Worm (Caenorhabditis elegans) whole organism, young adult: Measurements from ENCODE around the gene C34C12.8.
A peak's percentile ranks its signal among the peaks of the same experiment; 100 is the strongest.

Experiments
- B0019.2 ChIP-seq: fragments of 200-800 bp; sonication (Bioruptor generic); conservative IDR thresholded peaks from 2 replicates; pipeline ENCODE4 v1.3.6; 2022; ENCODE audit warnings: missing genetic modification reagents, missing genetic modification characterization, missing compliant biosample characterization
- B0035.1 ChIP-seq: sonication (generic microtip); optimal IDR thresholded peaks from 2 replicates; lab custom pipeline; 2016; ENCODE audit warnings: missing genetic modification characterization, mild to moderate bottlenecking, missing compliant biosample characterization, missing genotype, missing genetic modification reagents
- B0261.1 ChIP-seq: sonication (generic microtip); optimal IDR thresholded peaks from 2 replicates; lab custom pipeline; 2016; ENCODE audit warnings: mild to moderate bottlenecking, missing genetic modification characterization, moderate library complexity, missing compliant biosample characterization
- F22D6.2 ChIP-seq: sonication (generic microtip); optimal IDR thresholded peaks from 2 replicates; lab custom pipeline; 2016; ENCODE audit warnings: mild to moderate bottlenecking, missing genetic modification characterization, missing compliant biosample characterization
- F33H1.4 ChIP-seq: fragments of 200-800 bp; sonication (Bioruptor generic); IDR thresholded peaks from 2 replicates; pipeline ENCODE4 v1.3.6; 2022; ENCODE audit warnings: missing genetic modification reagents, missing genetic modification characterization, missing compliant biosample characterization
- F37B4.10 ChIP-seq: fragments of 200-800 bp; sonication (Bioruptor generic); IDR thresholded peaks from 2 replicates; pipeline ENCODE4 v1.3.6; 2022; ENCODE audit warnings: missing genetic modification characterization, missing compliant biosample characterization
- F39B2.1 ChIP-seq: fragments of 200-800 bp; sonication (Bioruptor generic); IDR thresholded peaks from 2 replicates; pipeline ENCODE4 v1.3.6; 2022; ENCODE audit warnings: missing genetic modification reagents, missing genetic modification characterization, missing compliant biosample characterization
- F57A8.1 ChIP-seq: fragments of 200-800 bp; sonication (Bioruptor generic); optimal IDR thresholded peaks from 2 replicates; lab custom pipeline; 2018; ENCODE audit warnings: mild to moderate bottlenecking, missing genetic modification characterization, moderate library complexity, missing compliant biosample characterization
- K12H6.12 ChIP-seq: fragments of 200-800 bp; sonication (Bioruptor generic); optimal IDR thresholded peaks from 2 replicates; lab custom pipeline; 2018; ENCODE audit warnings: mild to moderate bottlenecking, missing genetic modification characterization, missing compliant biosample characterization
- T07F8.4 ChIP-seq: sonication (generic microtip); optimal IDR thresholded peaks from 2 replicates; lab custom pipeline; 2016; ENCODE audit warnings: mild to moderate bottlenecking, missing genetic modification characterization, moderate library complexity, missing compliant biosample characterization
- T26A5.8 ChIP-seq: sonication (generic microtip); optimal IDR thresholded peaks from 2 replicates; lab custom pipeline; 2016; ENCODE audit warnings: missing genetic modification characterization, missing compliant biosample characterization
- Y53F4B.3 ChIP-seq: fragments of 200-800 bp; sonication (Bioruptor generic); IDR thresholded peaks from 2 replicates; pipeline ENCODE4 v1.3.6; 2022; ENCODE audit warnings: missing genetic modification reagents, missing genetic modification characterization, missing compliant biosample characterization
- Y53G8AR.9 ChIP-seq: fragments of 200-800 bp; sonication (Bioruptor generic); conservative IDR thresholded peaks from 2 replicates; pipeline ENCODE4 v1.3.6; 2022; ENCODE audit warnings: missing genetic modification reagents, missing genetic modification characterization, missing compliant biosample characterization
- Y56A3A.18 ChIP-seq: fragments of 200-800 bp; sonication (Bioruptor generic); IDR thresholded peaks from 2 replicates; pipeline ENCODE4 v1.3.6; 2022; ENCODE audit warnings: missing genetic modification reagents, missing genetic modification characterization, missing compliant biosample characterization
- ZK185.1 ChIP-seq: sonication (generic microtip); optimal IDR thresholded peaks from 2 replicates; lab custom pipeline; 2016; ENCODE audit warnings: mild to moderate bottlenecking, missing genetic modification characterization, missing compliant biosample characterization; ENCODE audit not compliant: poor library complexity, severe bottlenecking
- ama-1 ChIP-seq, 3 experiments: fragments of 150-350 bp in 1 of 3; sonication (generic microtip) in 2 of 3; optimal IDR thresholded peaks; 2 replicates each; lab custom pipeline; 2014 to 2018; ENCODE audit warnings: missing biosample characterization in 2 of 3, missing genetic modification characterization in 2 of 3, missing genetic modification reagents in 2 of 3
- athp-1 ChIP-seq: sonication (generic microtip); optimal IDR thresholded peaks from 2 replicates; lab custom pipeline; 2017; ENCODE audit warnings: mild to moderate bottlenecking, missing genetic modification characterization, missing compliant biosample characterization
- attf-6 ChIP-seq: fragments of 200-800 bp; sonication (Bioruptor generic); IDR thresholded peaks from 2 replicates; pipeline ENCODE4 v1.3.6; 2022; ENCODE audit warnings: missing genetic modification reagents, missing genetic modification characterization, missing compliant biosample characterization
- cebp-1 ChIP-seq, 2 experiments: fragments of 200-800 bp in 1 of 2; sonication (Bioruptor generic) in 1 of 2; sonication (generic microtip) in 1 of 2; IDR thresholded peaks in 1 of 2; optimal IDR thresholded peaks in 1 of 2; 2 replicates each; pipeline versions ENCODE4 v1.3.6 to Lab custom; 2017 to 2022; ENCODE audit warnings: missing compliant biosample characterization in 2 of 2, missing genetic modification characterization in 2 of 2, mild to moderate bottlenecking in 1 of 2, missing genetic modification reagents in 1 of 2, moderate library complexity in 1 of 2
- ceh-79 ChIP-seq: sonication (generic microtip); optimal IDR thresholded peaks from 2 replicates; lab custom pipeline; 2017; ENCODE audit warnings: mild to moderate bottlenecking, missing genetic modification characterization, missing compliant biosample characterization
- dox-1 ChIP-seq: fragments of 200-800 bp; sonication (Bioruptor generic); IDR thresholded peaks from 2 replicates; pipeline ENCODE4 v1.3.6; 2022; ENCODE audit warnings: missing genetic modification reagents, missing genetic modification characterization, missing compliant biosample characterization
- efl-1 ChIP-seq: fragments of 150-350 bp; optimal IDR thresholded peaks from 2 replicates; lab custom pipeline; 2014; ENCODE audit warnings: missing biosample characterization, missing genetic modification reagents, missing genetic modification characterization
- egl-44 ChIP-seq: fragments of 200-800 bp; sonication (Bioruptor generic); IDR thresholded peaks from 2 replicates; pipeline ENCODE4 v1.3.6; 2022; ENCODE audit warnings: missing genetic modification reagents, missing genetic modification characterization, missing compliant biosample characterization
- ekl-4 ChIP-seq: fragments of 200-800 bp; sonication (Bioruptor generic); IDR thresholded peaks from 2 replicates; pipeline ENCODE4 v1.3.6; 2022; ENCODE audit warnings: missing genetic modification reagents, missing genetic modification characterization, missing compliant biosample characterization
- him-1 ChIP-seq: sonication (generic microtip); optimal IDR thresholded peaks from 2 replicates; lab custom pipeline; 2016; ENCODE audit warnings: missing genotype, missing genetic modification reagents, missing genetic modification characterization, missing compliant biosample characterization
- hrde-1 ChIP-seq: sonication (generic microtip); optimal IDR thresholded peaks from 2 replicates; lab custom pipeline; 2016; ENCODE audit warnings: missing genetic modification characterization, mild to moderate bottlenecking, missing compliant biosample characterization, moderate library complexity, missing genotype, missing genetic modification reagents, borderline replicate concordance
- lag-1 ChIP-seq: fragments of 200-800 bp; sonication (Bioruptor generic); IDR thresholded peaks from 2 replicates; pipeline ENCODE4 v1.3.6; 2022; ENCODE audit warnings: missing genetic modification reagents, missing genetic modification characterization, missing compliant biosample characterization
- let-526 ChIP-seq: fragments of 200-800 bp; sonication (Bioruptor generic); IDR thresholded peaks from 2 replicates; pipeline ENCODE4 v1.3.6; 2022; ENCODE audit warnings: missing genetic modification reagents, missing genetic modification characterization, missing compliant biosample characterization
- let-607 ChIP-seq, 2 experiments: fragments of 200-800 bp in 1 of 2; sonication (Bioruptor generic) in 1 of 2; sonication (generic microtip) in 1 of 2; optimal IDR thresholded peaks; 2 replicates each; lab custom pipeline; 2016 to 2018; ENCODE audit warnings: mild to moderate bottlenecking in 2 of 2, missing compliant biosample characterization in 2 of 2, missing genetic modification characterization in 2 of 2, moderate library complexity in 2 of 2, missing genotype in 1 of 2
- lin-35 ChIP-seq, 3 experiments: fragments of 150-350 bp in 2 of 3; sonication (generic microtip) in 1 of 3; optimal IDR thresholded peaks; 2 replicates each; lab custom pipeline; 2014 to 2018; ENCODE audit warnings: missing biosample characterization in 3 of 3, missing genetic modification characterization in 3 of 3, missing genetic modification reagents in 3 of 3
- lin-54 ChIP-seq: fragments of 200-800 bp; sonication (Bioruptor generic); optimal IDR thresholded peaks from 2 replicates; lab custom pipeline; 2018; ENCODE audit warnings: mild to moderate bottlenecking, missing genetic modification characterization, missing compliant biosample characterization
- lsy-27 ChIP-seq: sonication (generic microtip); optimal IDR thresholded peaks from 2 replicates; lab custom pipeline; 2017; ENCODE audit warnings: missing genetic modification characterization, mild to moderate bottlenecking, missing compliant biosample characterization, antibody characterized with exemption, missing genotype, borderline replicate concordance; ENCODE audit not compliant: insufficient read depth
- madf-10 ChIP-seq: sonication (generic microtip); optimal IDR thresholded peaks from 2 replicates; lab custom pipeline; 2016; ENCODE audit warnings: mild to moderate bottlenecking, missing genetic modification characterization, missing compliant biosample characterization
- madf-6 ChIP-seq: fragments of 200-800 bp; sonication (Bioruptor generic); IDR thresholded peaks from 2 replicates; pipeline ENCODE4 v1.3.6; 2022; ENCODE audit warnings: missing genetic modification reagents, missing genetic modification characterization, missing compliant biosample characterization
- madf-8 ChIP-seq: fragments of 200-800 bp; sonication (Bioruptor generic); conservative IDR thresholded peaks from 2 replicates; pipeline ENCODE4 v1.3.6; 2022; ENCODE audit warnings: missing genetic modification reagents, missing genetic modification characterization, missing compliant biosample characterization
- nfyb-1 ChIP-seq: fragments of 200-800 bp; sonication (Bioruptor generic); IDR thresholded peaks from 2 replicates; pipeline ENCODE4 v1.3.6; 2022; ENCODE audit warnings: missing genetic modification reagents, missing genetic modification characterization, missing compliant biosample characterization
- nhr-179 ChIP-seq: sonication (generic microtip); optimal IDR thresholded peaks from 2 replicates; lab custom pipeline; 2016; ENCODE audit warnings: mild to moderate bottlenecking, missing genetic modification characterization, missing compliant biosample characterization
- pbrm-1 ChIP-seq: fragments of 200-800 bp; sonication (Bioruptor generic); IDR thresholded peaks from 2 replicates; pipeline ENCODE4 v1.3.6; 2022; ENCODE audit warnings: missing genetic modification reagents, missing genetic modification characterization, missing compliant biosample characterization
- repo-1 ChIP-seq: sonication (generic microtip); optimal IDR thresholded peaks from 2 replicates; lab custom pipeline; 2017; ENCODE audit warnings: mild to moderate bottlenecking, missing genetic modification characterization, missing compliant biosample characterization
- rpc-1 ChIP-seq, 2 experiments: fragments of 150-350 bp in 1 of 2; sonication (generic microtip) in 1 of 2; optimal IDR thresholded peaks; 2 replicates each; lab custom pipeline; 2014 to 2018; ENCODE audit warnings: missing biosample characterization in 1 of 2, missing genetic modification characterization in 1 of 2, missing genetic modification reagents in 1 of 2, missing genotype in 1 of 2
- snpc-1.3 ChIP-seq: sonication (generic microtip); optimal IDR thresholded peaks from 2 replicates; lab custom pipeline; 2017; ENCODE audit warnings: missing genetic modification characterization, mild to moderate bottlenecking, missing compliant biosample characterization, antibody characterized with exemption, moderate library complexity, missing genotype, missing genetic modification reagents; ENCODE audit not compliant: insufficient read depth
- tbp1 ChIP-seq: fragments of 200-800 bp; sonication (Bioruptor generic); optimal IDR thresholded peaks from 2 replicates; lab custom pipeline; 2018; ENCODE audit warnings: mild to moderate bottlenecking, missing genetic modification characterization, missing compliant biosample characterization
- tbx-9 ChIP-seq: sonication (generic microtip); optimal IDR thresholded peaks from 2 replicates; lab custom pipeline; 2016; ENCODE audit warnings: borderline replicate concordance, missing genetic modification characterization, inconsistent platforms, missing compliant biosample characterization
- xnd-1 ChIP-seq: sonication (generic microtip); optimal IDR thresholded peaks from 2 replicates; lab custom pipeline; 2016; ENCODE audit warnings: missing genotype, missing genetic modification reagents, missing genetic modification characterization, missing compliant biosample characterization
- ztf-22 ChIP-seq: fragments of 200-800 bp; sonication (Bioruptor generic); optimal IDR thresholded peaks from 2 replicates; lab custom pipeline; 2018; ENCODE audit warnings: mild to moderate bottlenecking, missing genetic modification characterization, moderate library complexity, missing compliant biosample characterization
- ztf-25 ChIP-seq: fragments of 200-800 bp; sonication (Bioruptor generic); IDR thresholded peaks from 2 replicates; pipeline ENCODE4 v1.3.6; 2022; ENCODE audit warnings: missing genetic modification reagents, missing genetic modification characterization, missing compliant biosample characterization

Gene C34C12.8

ce11 chrIII:3503286-3503685 lies 43.1 kb downstream of the C34C12.8 start, which contains the start of gene rpl-16:
Gene rpl-16 (minus strand): TSS chrIII:3503604.
- TF ChIP-seq B0261.1 (tag; lab: Kevin White, UChicago), result no peak
- TF ChIP-seq madf-6 (GFP tag; lab: Robert Waterston, UW), result peak; percentile 53; the same call in 1 of the 2 replicates
- TF ChIP-seq cebp-1 (GFP tag; IDR thresholded peaks at IDR 0.05; lab: Robert Waterston, UW), result no peak
- peak; percentile 22 for TF ChIP-seq cebp-1 (tag; optimal IDR thresholded peaks at IDR 0.05; lab: Kevin White, UChicago)
- peak; percentile 70 for TF ChIP-seq Y53G8AR.9 (GFP tag; lab: Robert Waterston, UW)
- TF ChIP-seq F22D6.2 (tag; lab: Kevin White, UChicago), result no peak
- no peak for TF ChIP-seq ceh-79 (tag; lab: Kevin White, UChicago)
- no peak for TF ChIP-seq dox-1
- no peak for TF ChIP-seq ama-1 (optimal IDR thresholded peaks at IDR 0.05; lab: Kevin White, UChicago)
- TF ChIP-seq ama-1 (GFP tag; optimal IDR thresholded peaks at IDR 0.05; lab: Kevin White, UChicago), result peak in 1 of 2 experiments; percentile 67
- no peak for TF ChIP-seq ZK185.1 (tag; lab: Kevin White, UChicago)
- TF ChIP-seq F39B2.1 (GFP tag; lab: Robert Waterston, UW), result peak; percentile 34; the same call in 1 of the 2 replicates
- TF ChIP-seq lin-35 (GFP tag; optimal IDR thresholded peaks at IDR 0.05; lab: Kevin White, UChicago), result no peak
- peak; percentile 36 for TF ChIP-seq repo-1 (tag; lab: Kevin White, UChicago)
- TF ChIP-seq F37B4.10 (GFP tag; lab: Robert Waterston, UW), result no peak
- no peak for TF ChIP-seq tbx-9 (tag; lab: Kevin White, UChicago)
- TF ChIP-seq Y56A3A.18 (GFP tag; lab: Robert Waterston, UW), result 0 out of 2 replicates have a peak, but pooled peaks have one; percentile 74
- TF ChIP-seq madf-8 (GFP tag; lab: Robert Waterston, UW), result no peak
- no peak for TF ChIP-seq madf-10 (tag; lab: Kevin White, UChicago)
- TF ChIP-seq nhr-179, result no peak
- TF ChIP-seq lag-1 (GFP tag; lab: Robert Waterston, UW), result no peak
- no peak for TF ChIP-seq xnd-1 (tag; lab: Kevin White, UChicago)
- no peak for TF ChIP-seq ztf-25 (GFP tag; lab: Robert Waterston, UW)
- TF ChIP-seq T07F8.4 (tag; lab: Kevin White, UChicago), result no peak
- 0 out of 2 replicates have a peak, but pooled peaks have one; percentile 7 for TF ChIP-seq attf-6 (GFP tag; lab: Robert Waterston, UW)
- TF ChIP-seq K12H6.12 (tag; lab: Kevin White, UChicago), result no peak
- TF ChIP-seq B0035.1 (tag; lab: Kevin White, UChicago), result no peak
- TF ChIP-seq tbp1 (GFP tag; lab: Kevin White, UChicago), result peak; percentile 9
- TF ChIP-seq efl-1, result no peak
- no peak for TF ChIP-seq him-1
- no peak for TF ChIP-seq hrde-1 (tag; lab: Kevin White, UChicago)
- no peak for TF ChIP-seq snpc-1.3 (tag; lab: Kevin White, UChicago)
- peak; percentile 61; the same call in 1 of the 2 replicates for TF ChIP-seq nfyb-1
- no peak for TF ChIP-seq ztf-22 (GFP tag; lab: Kevin White, UChicago)
- no peak for TF ChIP-seq T26A5.8 (tag; lab: Kevin White, UChicago)
- TF ChIP-seq rpc-1 (optimal IDR thresholded peaks at IDR 0.05; lab: Kevin White, UChicago), result no peak
- TF ChIP-seq rpc-1 (tag; optimal IDR thresholded peaks at IDR 0.05; lab: Kevin White, UChicago), result no peak
- TF ChIP-seq pbrm-1 (GFP tag; lab: Robert Waterston, UW), result peak; percentile 31
- no peak for TF ChIP-seq let-526
- no peak for TF ChIP-seq athp-1 (tag; lab: Kevin White, UChicago)
- peak; percentile 73 for TF ChIP-seq ekl-4 (GFP tag; lab: Robert Waterston, UW)
- peak; percentile 47 for TF ChIP-seq lin-54 (GFP tag; lab: Kevin White, UChicago)
- no peak for TF ChIP-seq Y53F4B.3 (GFP tag; lab: Robert Waterston, UW)
- TF ChIP-seq lsy-27, result no peak
- peak; percentile 18; the same call in 1 of the 2 replicates for TF ChIP-seq F33H1.4
- no peak for TF ChIP-seq B0019.2 (GFP tag; lab: Robert Waterston, UW)
- no peak for TF ChIP-seq egl-44 (GFP tag; lab: Robert Waterston, UW)
- no peak for TF ChIP-seq F57A8.1
- no peak for TF ChIP-seq let-607 (tag; optimal IDR thresholded peaks at IDR 0.05; lab: Kevin White, UChicago)
